Worm (Caenorhabditis elegans): ENCODE data around the gene C34C6.9.

Gene C34C6.9

DNA sequence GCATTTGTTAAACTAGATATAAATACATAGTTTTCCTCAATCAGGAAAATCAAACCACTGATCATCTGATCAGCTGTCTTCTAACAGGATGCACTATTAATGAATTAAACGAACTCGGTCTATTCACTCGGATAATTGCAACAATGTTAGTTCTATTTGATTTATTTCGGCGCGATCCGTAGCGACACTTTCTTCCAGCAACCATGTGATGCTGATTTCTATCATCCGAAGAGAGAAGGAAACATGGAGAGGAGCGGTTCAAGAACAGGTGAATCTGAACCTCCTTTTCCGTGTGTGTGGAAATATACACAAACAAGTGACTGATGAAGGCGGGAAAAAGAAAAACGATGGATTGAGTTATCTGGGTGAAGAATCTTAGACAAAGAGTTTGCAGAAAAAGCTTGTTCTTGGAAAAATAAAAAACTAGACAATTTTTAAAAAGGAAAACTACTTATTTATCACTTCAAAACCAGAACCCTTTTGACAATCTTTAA, 46.1 kb downstream of the C34C6.9 start:
- no peak for TF ChIP-seq aha-1 (tag; optimal IDR thresholded peaks at IDR 0.05)
- peak; percentile 89 for TF ChIP-seq blmp-1 (tag; optimal IDR thresholded peaks at IDR 0.05)

DNA sequence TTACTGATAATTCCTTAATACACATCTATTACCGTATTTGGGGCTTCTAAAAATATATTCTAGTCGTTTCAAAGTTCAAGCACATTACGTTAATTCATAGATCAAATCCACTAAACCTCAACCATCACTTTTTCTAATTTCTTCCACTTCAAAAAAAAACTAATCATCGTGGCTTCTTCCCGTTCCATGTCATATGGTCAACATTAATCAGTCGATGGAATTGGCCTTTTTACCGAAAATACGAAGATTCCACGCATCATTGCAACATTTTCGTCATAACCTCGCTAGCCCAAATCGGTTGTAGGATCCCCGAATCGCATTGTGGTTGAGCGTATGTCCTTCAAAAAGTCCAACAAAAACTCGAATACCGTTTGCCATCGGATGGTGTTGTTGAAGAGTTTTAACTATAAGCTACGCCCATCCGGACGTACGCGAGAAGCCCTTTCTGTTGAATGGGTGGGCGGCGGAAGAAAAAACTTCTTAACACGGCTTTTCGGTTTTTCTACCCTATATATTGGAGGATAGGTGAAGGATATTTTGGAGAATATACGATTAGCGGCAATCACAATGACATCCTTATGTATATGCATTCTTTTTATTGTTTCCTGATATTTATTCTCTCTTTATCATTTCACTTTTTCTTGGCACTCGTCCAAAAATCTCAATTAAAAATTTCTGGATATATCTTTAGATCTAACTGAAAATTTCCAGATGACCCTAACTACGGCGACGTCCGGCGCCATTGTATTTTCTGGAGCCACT, 46.8 kb downstream of the C34C6.9 start, which contains the start of gene rol-6:
rol-6 (plus strand) TSS at position 712 of the 762 bp plus-strand sequence.
- peak; percentile 50 for TF ChIP-seq blmp-1 (tag; optimal IDR thresholded peaks at IDR 0.05)
- no peak for TF ChIP-seq Y116A8C.19 (tag; optimal IDR thresholded peaks at IDR 0.05; ENCODE audit: borderline replicate concordance)
- TF ChIP-seq nhr-85 (tag): no peak
- no peak for TF ChIP-seq fkh-10 (GFP tag; optimal IDR thresholded peaks at IDR 0.05)
- TF ChIP-seq vab-15 (tag; optimal IDR thresholded peaks at IDR 0.05): no peak
- TF ChIP-seq lin-35 (GFP tag; optimal IDR thresholded peaks at IDR 0.05): no peak
- no peak for TF ChIP-seq pqm-1 (tag; optimal IDR thresholded peaks at IDR 0.05)
- no peak for TF ChIP-seq ets-5 (GFP tag; IDR thresholded peaks at IDR 0.05)

DNA sequence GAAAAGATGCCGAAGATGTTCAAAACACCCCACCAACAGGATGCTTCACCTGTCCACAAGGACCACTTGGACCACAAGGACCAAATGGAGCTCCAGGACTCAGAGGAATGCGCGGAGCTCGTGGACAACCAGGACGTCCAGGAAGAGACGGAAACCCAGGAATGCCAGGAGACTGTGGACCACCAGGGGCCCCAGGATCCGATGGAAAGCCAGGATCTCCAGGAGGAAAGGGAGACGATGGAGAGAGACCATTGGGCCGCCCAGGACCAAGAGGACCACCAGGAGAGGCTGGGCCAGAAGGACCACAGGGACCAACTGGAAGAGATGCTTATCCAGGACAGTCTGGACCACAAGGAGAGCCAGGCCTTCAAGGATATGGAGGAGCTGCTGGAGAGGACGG, 47.9 kb downstream of the C34C6.9 start:
- TF ChIP-seq tbx-2 (tag; optimal IDR thresholded peaks at IDR 0.05) (no peak), C34B4.2 (tag; optimal IDR thresholded peaks at IDR 0.05) (no peak), hpl-2 (GFP tag; optimal IDR thresholded peaks at IDR 0.05) (no peak), grh-1 (GFP tag; IDR thresholded peaks at IDR 0.05) (no peak), lin-39 (tag; optimal IDR thresholded peaks at IDR 0.05) (no peak), fkh-10 (GFP tag; optimal IDR thresholded peaks at IDR 0.05) (no peak), nhr-77 (tag; optimal IDR thresholded peaks at IDR 0.05) (no peak), xbp-1 (tag; optimal IDR thresholded peaks at IDR 0.05) (no peak), mab-9 (GFP tag; IDR thresholded peaks at IDR 0.05) (no peak), ztf-4 (tag; optimal IDR thresholded peaks at IDR 0.05) (no peak)
